Fruit fly (Drosophila melanogaster) whole organism, embryonic: ENCODE measurements around the gene Ak3.

ENCODE experiments used
- Ada2b ChIP-seq: fragments of 200-800 bp; sonication (Bioruptor generic); IDR thresholded peaks from 2 replicates; pipeline ENCODE4 v1.3.6; 2022; ENCODE audit warnings: missing biosample characterization, missing genetic modification characterization
- CG10267 ChIP-seq: fragments of 200-800 bp; sonication (Bioruptor generic); optimal IDR thresholded peaks from 2 replicates; lab custom pipeline; 2018; ENCODE audit warnings: missing biosample characterization, mild to moderate bottlenecking, missing genetic modification characterization, moderate library complexity
- CG10462 ChIP-seq: fragments of 200-800 bp; sonication (Bioruptor generic); optimal IDR thresholded peaks from 2 replicates; lab custom pipeline; 2016; ENCODE audit warnings: missing biosample characterization, missing genetic modification characterization
- CG14667 ChIP-seq: fragments of 200-800 bp; sonication (Bioruptor generic); IDR thresholded peaks from 2 replicates; pipeline ENCODE4 v1.3.6; 2022; ENCODE audit warnings: missing biosample characterization, missing genetic modification characterization
- CG15269 ChIP-seq: fragments of 200-800 bp; sonication (Bioruptor generic); optimal IDR thresholded peaks from 2 replicates; lab custom pipeline; 2018; ENCODE audit warnings: missing biosample characterization, mild to moderate bottlenecking, missing genetic modification characterization, moderate library complexity
- CG16779 ChIP-seq: fragments of 200-800 bp; sonication (Bioruptor generic); IDR thresholded peaks from 2 replicates; pipeline ENCODE4 v1.3.6; 2022; ENCODE audit warnings: missing biosample characterization, missing genetic modification characterization
- CG16815 ChIP-seq: fragments of 200-800 bp; sonication (Bioruptor generic); optimal IDR thresholded peaks from 3 replicates; lab custom pipeline; 2017; ENCODE audit warnings: missing biosample characterization, mild to moderate bottlenecking, missing genetic modification characterization
- CG17361 ChIP-seq: fragments of 200-800 bp; sonication (Bioruptor generic); IDR thresholded peaks from 3 replicates; pipeline ENCODE4 v1.3.6; 2022; ENCODE audit warnings: missing biosample characterization, missing genetic modification characterization
- CG17385 ChIP-seq: fragments of 200-800 bp; sonication (Bioruptor generic); optimal IDR thresholded peaks from 3 replicates; lab custom pipeline; 2018; ENCODE audit warnings: missing biosample characterization, mild to moderate bottlenecking, missing genetic modification characterization
- CG2199 ChIP-seq: fragments of 200-800 bp; sonication (Bioruptor generic); IDR thresholded peaks from 3 replicates; pipeline ENCODE4 v1.3.6; 2022; ENCODE audit warnings: missing biosample characterization, missing genetic modification characterization
- CG2875 ChIP-seq: fragments of 200-800 bp; sonication (Bioruptor generic); optimal IDR thresholded peaks from 2 replicates; lab custom pipeline; 2017; ENCODE audit warnings: missing biosample characterization, mild to moderate bottlenecking, missing genetic modification characterization, missing genetic modification reagents
- CG4707 ChIP-seq: fragments of 200-800 bp; sonication (Bioruptor generic); optimal IDR thresholded peaks from 2 replicates; lab custom pipeline; 2018; ENCODE audit warnings: missing biosample characterization, mild to moderate bottlenecking, missing genetic modification characterization, moderate library complexity
- CG6854 ChIP-seq: fragments of 200-800 bp; sonication (Bioruptor generic); optimal IDR thresholded peaks from 3 replicates; lab custom pipeline; 2017; ENCODE audit warnings: missing biosample characterization, mild to moderate bottlenecking, missing genetic modification characterization
- CG8089 ChIP-seq: fragments of 200-800 bp; sonication (Bioruptor generic); optimal IDR thresholded peaks from 3 replicates; lab custom pipeline; 2016; ENCODE audit warnings: missing biosample characterization, missing genetic modification characterization
- CG8478 ChIP-seq: fragments of >200 bp; optimal IDR thresholded peaks from 2 replicates; lab custom pipeline; 2018
- CG9727 ChIP-seq: fragments of 200-800 bp; sonication (Bioruptor generic); optimal IDR thresholded peaks from 3 replicates; lab custom pipeline; 2017; ENCODE audit warnings: missing biosample characterization, mild to moderate bottlenecking, missing genetic modification characterization
- CG9932 ChIP-seq: fragments of 200-800 bp; sonication (Bioruptor generic); IDR thresholded peaks from 2 replicates; pipeline ENCODE4 v1.3.6; 2022; ENCODE audit warnings: missing biosample characterization, missing genetic modification characterization
- CrebB ChIP-seq: fragments of 200-800 bp; sonication (Bioruptor generic); optimal IDR thresholded peaks from 3 replicates; lab custom pipeline; 2018; ENCODE audit warnings: missing biosample characterization, mild to moderate bottlenecking, missing genetic modification characterization
- Dek ChIP-seq: fragments of 200-800 bp; sonication (Bioruptor generic); optimal IDR thresholded peaks from 3 replicates; lab custom pipeline; 2019; ENCODE audit warnings: missing biosample characterization, mild to moderate bottlenecking, missing genetic modification characterization, moderate library complexity
- Dip3 ChIP-seq: fragments of 200-800 bp; sonication (Bioruptor generic); optimal IDR thresholded peaks from 3 replicates; lab custom pipeline; 2016; ENCODE audit warnings: missing biosample characterization, missing genetic modification characterization
- Dp ChIP-seq: fragments of 200-800 bp; sonication (Bioruptor generic); optimal IDR thresholded peaks from 2 replicates; lab custom pipeline; 2018; ENCODE audit warnings: missing biosample characterization, mild to moderate bottlenecking, missing genetic modification characterization, moderate library complexity
- Fer2 ChIP-seq: fragments of 200-800 bp; sonication (Bioruptor generic); optimal IDR thresholded peaks from 2 replicates; lab custom pipeline; 2018; ENCODE audit warnings: missing biosample characterization, mild to moderate bottlenecking, missing genetic modification characterization, moderate library complexity
- GATAe ChIP-seq: fragments of 200-800 bp; sonication (Bioruptor generic); conservative IDR thresholded peaks from 2 replicates; pipeline ENCODE4 v1.3.6; 2022; ENCODE audit warnings: missing biosample characterization, missing genetic modification characterization
- Hmx ChIP-seq: fragments of 200-800 bp; sonication (Bioruptor generic); optimal IDR thresholded peaks from 2 replicates; lab custom pipeline; 2016; ENCODE audit warnings: missing biosample characterization, missing genetic modification characterization
- Lpt ChIP-seq: fragments of >200 bp; optimal IDR thresholded peaks from 2 replicates; lab custom pipeline; 2018; ENCODE audit warnings: missing biosample characterization, missing genetic modification characterization
- Mes4 ChIP-seq: fragments of 200-800 bp; sonication (Bioruptor generic); optimal IDR thresholded peaks from 2 replicates; lab custom pipeline; 2016; ENCODE audit warnings: missing biosample characterization, missing genetic modification characterization
- NC2β ChIP-seq: fragments of 200-800 bp; sonication (Bioruptor generic); optimal IDR thresholded peaks from 2 replicates; lab custom pipeline; 2016; ENCODE audit warnings: missing biosample characterization, missing genetic modification characterization
- ato ChIP-seq: fragments of 200-800 bp; sonication (Bioruptor generic); IDR thresholded peaks from 2 replicates; pipeline ENCODE4 v1.3.6; 2022; ENCODE audit warnings: missing biosample characterization, missing genetic modification characterization; ENCODE audit not compliant: partially characterized antibody
- az2 ChIP-seq: fragments of 200-800 bp; sonication (Bioruptor generic); optimal IDR thresholded peaks from 3 replicates; lab custom pipeline; 2016; ENCODE audit warnings: missing biosample characterization, missing genetic modification characterization
- bowl ChIP-seq: fragments of 200-800 bp; sonication (Bioruptor generic); IDR thresholded peaks from 2 replicates; pipeline ENCODE4 v1.3.6; 2022; ENCODE audit warnings: missing biosample characterization, missing genetic modification characterization
- btn ChIP-seq: fragments of 200-800 bp; sonication (Bioruptor generic); optimal IDR thresholded peaks from 2 replicates; lab custom pipeline; 2016; ENCODE audit warnings: missing biosample characterization, missing genetic modification characterization
- da ChIP-seq: fragments of 200-800 bp; sonication (Bioruptor generic); optimal IDR thresholded peaks from 2 replicates; lab custom pipeline; 2016; ENCODE audit warnings: missing biosample characterization, missing genetic modification characterization
- dan ChIP-seq: fragments of 200-800 bp; sonication (Bioruptor generic); IDR thresholded peaks from 2 replicates; pipeline ENCODE4 v1.3.6; 2022; ENCODE audit warnings: missing biosample characterization, missing genetic modification characterization
- disco-r ChIP-seq: fragments of 200-800 bp; sonication (Bioruptor generic); optimal IDR thresholded peaks from 2 replicates; lab custom pipeline; 2016; ENCODE audit warnings: missing biosample characterization, missing genetic modification characterization
- fd96Cb ChIP-seq: fragments of 200-800 bp; sonication (Bioruptor generic); optimal IDR thresholded peaks from 2 replicates; lab custom pipeline; 2018; ENCODE audit warnings: missing biosample characterization, mild to moderate bottlenecking, missing genetic modification characterization, moderate library complexity
- gsb ChIP-seq: fragments of 200-800 bp; sonication (Bioruptor generic); IDR thresholded peaks from 2 replicates; pipeline ENCODE4 v1.3.6; 2022; ENCODE audit warnings: missing biosample characterization, missing genetic modification characterization
- h ChIP-seq: fragments of >200 bp; optimal IDR thresholded peaks from 2 replicates; lab custom pipeline; 2017
- hth ChIP-seq: fragments of >200 bp; optimal IDR thresholded peaks from 2 replicates; lab custom pipeline; 2017; ENCODE audit warnings: inconsistent platforms
- jigr1 ChIP-seq: fragments of 200-800 bp; sonication (Bioruptor generic); IDR thresholded peaks from 3 replicates; pipeline ENCODE4 v1.3.6; 2022; ENCODE audit warnings: missing biosample characterization, missing genetic modification characterization
- jumu ChIP-seq: fragments of 200-800 bp; sonication (Bioruptor generic); optimal IDR thresholded peaks from 3 replicates; lab custom pipeline; 2016; ENCODE audit warnings: missing biosample characterization, missing genetic modification characterization
- oc ChIP-seq: fragments of 200-800 bp; sonication (Bioruptor generic); optimal IDR thresholded peaks from 2 replicates; lab custom pipeline; 2018; ENCODE audit warnings: missing biosample characterization, mild to moderate bottlenecking, missing genetic modification characterization, moderate library complexity
- odd ChIP-seq: fragments of 200-800 bp; sonication (Bioruptor generic); optimal IDR thresholded peaks from 2 replicates; lab custom pipeline; 2017; ENCODE audit warnings: missing biosample characterization, mild to moderate bottlenecking, missing genetic modification characterization
- salm ChIP-seq: fragments of 200-800 bp; sonication (Bioruptor generic); optimal IDR thresholded peaks from 2 replicates; lab custom pipeline; 2018; ENCODE audit warnings: missing biosample characterization, mild to moderate bottlenecking, missing genetic modification characterization
- slou ChIP-seq: fragments of 200-800 bp; sonication (Bioruptor generic); optimal IDR thresholded peaks from 3 replicates; lab custom pipeline; 2016; ENCODE audit warnings: missing biosample characterization, missing genetic modification characterization
- slp2 ChIP-seq: fragments of 200-800 bp; sonication (Bioruptor generic); optimal IDR thresholded peaks from 2 replicates; lab custom pipeline; 2016; ENCODE audit warnings: missing biosample characterization, missing genetic modification characterization
- so ChIP-seq: fragments of 200-800 bp; sonication (Bioruptor generic); IDR thresholded peaks from 3 replicates; pipeline ENCODE4 v1.3.6; 2022; ENCODE audit warnings: missing biosample characterization, missing genetic modification characterization
- tll ChIP-seq, 2 experiments: fragments of 200-800 bp in 1 of 2; fragments of >200 bp in 1 of 2; sonication (Bioruptor generic) in 1 of 2; optimal IDR thresholded peaks; 2 replicates each; lab custom pipeline; 2017 to 2019; ENCODE audit warnings: missing biosample characterization in 2 of 2, missing genetic modification characterization in 2 of 2, mild to moderate bottlenecking in 1 of 2, moderate library complexity in 1 of 2
- tna ChIP-seq: fragments of 200-800 bp; sonication (Bioruptor generic); IDR thresholded peaks from 2 replicates; pipeline ENCODE4 v1.3.6; 2022; ENCODE audit warnings: missing biosample characterization, missing genetic modification characterization; ENCODE audit not compliant: partially characterized antibody
- unc-4 ChIP-seq: fragments of 200-800 bp; sonication (Bioruptor generic); IDR thresholded peaks from 2 replicates; pipeline ENCODE4 v1.3.6; 2022; ENCODE audit warnings: missing biosample characterization, missing genetic modification characterization; ENCODE audit not compliant: partially characterized antibody
- unpg ChIP-seq: fragments of 200-800 bp; sonication (Bioruptor generic); optimal IDR thresholded peaks from 3 replicates; lab custom pipeline; 2018; ENCODE audit warnings: missing biosample characterization, mild to moderate bottlenecking, missing genetic modification characterization, moderate library complexity
- zen ChIP-seq: fragments of 200-800 bp; sonication (Bioruptor generic); optimal IDR thresholded peaks from 3 replicates; lab custom pipeline; 2018; ENCODE audit warnings: missing biosample characterization, mild to moderate bottlenecking, missing genetic modification characterization, moderate library complexity

The Ak3 gene

DNA sequence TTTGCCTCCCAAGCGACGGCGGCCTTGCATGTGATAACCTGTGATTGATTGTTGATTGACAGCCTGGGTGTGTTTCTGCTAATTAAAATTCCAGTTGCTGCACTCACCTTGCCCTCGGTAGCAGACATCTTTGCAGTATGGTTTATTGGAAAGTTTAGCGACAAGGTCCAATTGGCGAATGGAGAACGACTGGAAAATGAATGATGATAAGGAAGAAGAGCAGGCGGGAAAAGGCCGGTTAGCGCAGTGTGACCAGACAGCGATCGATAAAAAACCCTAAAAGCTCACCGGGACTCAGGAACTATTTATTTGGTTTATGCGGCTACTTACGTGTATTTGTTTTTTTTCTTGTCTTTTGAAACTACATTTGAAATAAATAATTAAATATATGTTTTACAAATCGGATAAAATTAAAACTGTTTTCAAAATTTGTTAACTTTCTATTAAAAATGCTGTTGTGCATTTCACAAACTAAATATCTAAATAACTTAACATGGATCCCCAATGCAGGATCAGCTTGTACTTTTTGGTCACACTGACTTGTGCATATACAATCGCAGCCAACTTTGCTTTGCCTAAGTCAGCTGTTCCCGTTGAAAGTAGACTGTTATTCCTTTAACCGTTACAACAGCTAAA is 17.1 kb downstream of the Ak3 start, which contains the start of gene Fdh (continued):
- TF ChIP-seq odd (GFP tag; lab: Kevin White, UChicago) (peak; percentile 62), CG17361 (GFP tag; lab: Robert Waterston, UW) (peak; percentile 81), Dek (tag; lab: Kevin White, UChicago) (peak; percentile 60), tll (GFP tag; optimal IDR thresholded peaks at IDR 0.05; lab: Kevin White, UChicago) (peak in 1 of 2 experiments; percentile 14), CG16815 (GFP tag; lab: Kevin White, UChicago) (no peak), CG4707 (GFP tag; lab: Kevin White, UChicago) (no peak), CG2199 (GFP tag; lab: Robert Waterston, UW) (no peak), dan (GFP tag; lab: Robert Waterston, UW) (no peak), ato (GFP tag; lab: Robert Waterston, UW) (no peak), CG15269 (tag; lab: Kevin White, UChicago) (peak; percentile 67), Dp (GFP tag; lab: Kevin White, UChicago) (peak; percentile 53), CG6854 (GFP tag; lab: Kevin White, UChicago) (no peak), CG16779 (GFP tag; lab: Robert Waterston, UW) (no peak), Fer2 (tag; lab: Kevin White, UChicago) (peak; percentile 32), CG9932 (GFP tag; lab: Robert Waterston, UW) (no peak; the same call in 1 of the 2 replicates), CG17385 (peak; percentile 63), oc (tag; lab: Kevin White, UChicago) (peak; percentile 31), slp2 (GFP tag; lab: Kevin White, UChicago) (peak; percentile 8), GATAe (no peak), Dip3 (peak; percentile 37), hth (no peak), CG10267 (tag; lab: Kevin White, UChicago) (peak; percentile 82), disco-r (GFP tag; lab: Kevin White, UChicago) (peak; percentile 2), zen (tag; lab: Kevin White, UChicago) (peak; percentile 43), bowl (GFP tag; lab: Robert Waterston, UW) (0 out of 2 replicates have a peak, but pooled peaks have one; percentile 16), CG10462 (GFP tag; lab: Kevin White, UChicago) (peak; percentile 92), h (lab: Kevin White, UChicago) (no peak), jigr1 (no peak), unpg (peak; percentile 54), CG2875 (no peak), salm (peak; percentile 5), Lpt (GFP tag; lab: Kevin White, UChicago) (no peak), CG8478 (lab: Kevin White, UChicago) (no peak), CG9727 (peak; percentile 66), NC2β (peak; percentile 7), Ada2b (GFP tag; lab: Robert Waterston, UW) (no peak), CG8089 (GFP tag; lab: Kevin White, UChicago) (no peak), jumu (GFP tag; lab: Kevin White, UChicago) (no peak), Hmx (GFP tag; lab: Kevin White, UChicago) (no peak), az2 (peak; percentile 22), tna (no peak), so (no peak), fd96Cb (peak; percentile 48), Mes4 (peak; percentile 16), unc-4 (GFP tag; lab: Robert Waterston, UW) (no peak), slou (GFP tag; lab: Kevin White, UChicago) (peak; percentile 5), CrebB (peak; percentile 23), da (no peak), gsb (no peak), CG14667 (GFP tag; lab: Robert Waterston, UW) (no peak), btn (no peak)
